Worm (Caenorhabditis elegans): ENCODE data around the gene F18A11.3.

ce11 chrII:13066777-13067290 lies 30.2 kb upstream of the F18A11.3 start:
- TF ChIP-seq snpc-4 (GFP tag; optimal IDR thresholded peaks at IDR 0.05) (no peak), snpc-4 (tag; optimal IDR thresholded peaks at IDR 0.05) (no peak), hrde-1 (tag; optimal IDR thresholded peaks at IDR 0.05; ENCODE audit: borderline replicate concordance) (no peak), lsl-1 (GFP tag; optimal IDR thresholded peaks at IDR 0.05) (no peak), F52B5.7 (tag; optimal IDR thresholded peaks at IDR 0.05) (no peak), unc-62 (GFP tag; optimal IDR thresholded peaks at IDR 0.05) (no peak), xnd-1 (tag; optimal IDR thresholded peaks at IDR 0.05) (no peak), nfya-1 (tag; optimal IDR thresholded peaks at IDR 0.05; ENCODE audit: borderline replicate concordance, insufficient read depth) (no peak), ceh-40 (GFP tag; IDR thresholded peaks at IDR 0.05) (no peak), ztf-3 (GFP tag; optimal IDR thresholded peaks at IDR 0.05) (no peak), ama-1 (optimal IDR thresholded peaks at IDR 0.05) (no peak), ama-1 (GFP tag; optimal IDR thresholded peaks at IDR 0.05) (no peak), him-1 (tag; optimal IDR thresholded peaks at IDR 0.05) (no peak), mxl-1 (tag; optimal IDR thresholded peaks at IDR 0.05) (no peak), somi-1 (GFP tag; optimal IDR thresholded peaks at IDR 0.05) (no peak), F22D6.2 (tag; optimal IDR thresholded peaks at IDR 0.05) (no peak)

Measured in whole organism, young adult.